Worm (Caenorhabditis elegans) whole organism, L1 larva: ENCODE data around the gene srh-137.

ENCODE experiments used
- C34B4.2 ChIP-seq: sonication (generic microtip); optimal IDR thresholded peaks from 2 replicates; lab custom pipeline; 2017; ENCODE audit warnings: mild to moderate bottlenecking, missing genetic modification characterization, missing compliant biosample characterization
- alr-1 ChIP-seq: fragments of 200-800 bp; sonication (Bioruptor generic); optimal IDR thresholded peaks from 2 replicates; lab custom pipeline; 2018; ENCODE audit warnings: borderline replicate concordance, mild to moderate bottlenecking, missing genetic modification characterization, missing compliant biosample characterization
- ceh-90 ChIP-seq: sonication (generic microtip); optimal IDR thresholded peaks from 2 replicates; lab custom pipeline; 2016; ENCODE audit warnings: missing genetic modification characterization, missing compliant biosample characterization
- ces-1 ChIP-seq: fragments of 150-350 bp; optimal IDR thresholded peaks from 2 replicates; lab custom pipeline; 2014; ENCODE audit warnings: missing biosample characterization, missing genetic modification reagents, missing genetic modification characterization
- dpl-1 ChIP-seq, 3 experiments: fragments of 150-350 bp in 2 of 3; sonication (generic microtip) in 1 of 3; optimal IDR thresholded peaks; 2 replicates each; lab custom pipeline; 2014 to 2017; ENCODE audit warnings: missing biosample characterization in 3 of 3, missing genetic modification characterization in 3 of 3, missing genetic modification reagents in 3 of 3
- dsc-1 ChIP-seq: sonication (generic microtip); optimal IDR thresholded peaks from 2 replicates; lab custom pipeline; 2016; ENCODE audit warnings: mild to moderate bottlenecking, missing genetic modification characterization, missing compliant biosample characterization
- egl-13 ChIP-seq: sonication (generic microtip); optimal IDR thresholded peaks from 2 replicates; lab custom pipeline; 2016; ENCODE audit warnings: missing genotype, missing genetic modification reagents, missing genetic modification characterization, missing compliant biosample characterization
- ets-5 ChIP-seq: fragments of 200-800 bp; sonication (Bioruptor generic); IDR thresholded peaks from 2 replicates; pipeline ENCODE4 v1.3.6; 2022; ENCODE audit warnings: missing genetic modification characterization, missing compliant biosample characterization
- fkh-10 ChIP-seq: sonication (generic microtip); optimal IDR thresholded peaks from 2 replicates; lab custom pipeline; 2017; ENCODE audit warnings: missing biosample characterization, missing genetic modification reagents, missing genetic modification characterization
- grh-1 ChIP-seq: fragments of 200-800 bp; sonication (Bioruptor generic); IDR thresholded peaks from 2 replicates; pipeline ENCODE4 v1.3.6; 2022; ENCODE audit warnings: missing genetic modification reagents, missing genetic modification characterization, missing compliant biosample characterization
- hlh-17 ChIP-seq: fragments of 200-800 bp; sonication (Bioruptor generic); optimal IDR thresholded peaks from 2 replicates; lab custom pipeline; 2018; ENCODE audit warnings: missing genetic modification characterization, mild to moderate bottlenecking, missing compliant biosample characterization, moderate library complexity, borderline replicate concordance
- hlh-4 ChIP-seq: sonication (generic microtip); optimal IDR thresholded peaks from 2 replicates; lab custom pipeline; 2016; ENCODE audit warnings: mild to moderate bottlenecking, missing genetic modification characterization, missing compliant biosample characterization
- irx-1 ChIP-seq: sonication (generic microtip); optimal IDR thresholded peaks from 2 replicates; lab custom pipeline; 2016; ENCODE audit warnings: missing genetic modification characterization, missing compliant biosample characterization
- isw-1 ChIP-seq: fragments of 200-800 bp; sonication (Bioruptor generic); IDR thresholded peaks from 2 replicates; pipeline ENCODE4 v1.3.6; 2022; ENCODE audit warnings: missing genetic modification characterization, missing compliant biosample characterization
- lin-13 ChIP-seq: fragments of 150-350 bp; optimal IDR thresholded peaks from 2 replicates; lab custom pipeline; 2014; ENCODE audit warnings: missing biosample characterization, missing genetic modification reagents, missing genetic modification characterization
- lin-14 ChIP-seq: fragments of 200-800 bp; sonication (Bioruptor generic); optimal IDR thresholded peaks from 2 replicates; lab custom pipeline; 2018; ENCODE audit warnings: mild to moderate bottlenecking, missing genetic modification characterization, moderate library complexity, missing compliant biosample characterization
- lin-35 ChIP-seq, 2 experiments: fragments of 150-350 bp; optimal IDR thresholded peaks; 2 replicates each; lab custom pipeline; 2014; ENCODE audit warnings: missing biosample characterization in 2 of 2, missing genetic modification characterization in 2 of 2, missing genetic modification reagents in 2 of 2
- lin-39 ChIP-seq: fragments of 150-350 bp; optimal IDR thresholded peaks from 2 replicates; lab custom pipeline; 2014; ENCODE audit warnings: missing biosample characterization, missing genetic modification reagents, missing genetic modification characterization
- lir-3 ChIP-seq: sonication (generic microtip); optimal IDR thresholded peaks from 2 replicates; lab custom pipeline; 2016; ENCODE audit warnings: mild to moderate bottlenecking, missing genetic modification characterization, moderate library complexity, missing compliant biosample characterization; ENCODE audit not compliant: poor library complexity
- lsy-2 ChIP-seq, 2 experiments: fragments of 150-350 bp; optimal IDR thresholded peaks; 2 replicates each; lab custom pipeline; 2014; ENCODE audit warnings: missing biosample characterization in 2 of 2, missing genetic modification characterization in 2 of 2
- mab-9 ChIP-seq: fragments of 200-800 bp; sonication (Bioruptor generic); IDR thresholded peaks from 2 replicates; pipeline ENCODE4 v1.3.6; 2022; ENCODE audit warnings: missing genetic modification reagents, missing genetic modification characterization, missing compliant biosample characterization
- mdl-1 ChIP-seq, 2 experiments: fragments of 150-350 bp; optimal IDR thresholded peaks; 2 replicates each; lab custom pipeline; 2014 to 2017; ENCODE audit warnings: missing biosample characterization in 2 of 2, missing genetic modification characterization in 2 of 2, inconsistent platforms in 1 of 2
- nhr-11 ChIP-seq: fragments of 150-350 bp; optimal IDR thresholded peaks from 2 replicates; lab custom pipeline; 2014; ENCODE audit warnings: missing biosample characterization, missing genetic modification characterization
- nhr-47 ChIP-seq: sonication (generic microtip); optimal IDR thresholded peaks from 2 replicates; lab custom pipeline; 2016; ENCODE audit warnings: mild to moderate bottlenecking, missing genetic modification characterization, moderate library complexity, missing compliant biosample characterization
- nhr-77 ChIP-seq: fragments of 150-350 bp; optimal IDR thresholded peaks from 2 replicates; lab custom pipeline; 2014; ENCODE audit warnings: missing biosample characterization, missing genetic modification characterization
- nhr-90 ChIP-seq: sonication (generic microtip); optimal IDR thresholded peaks from 2 replicates; lab custom pipeline; 2016; ENCODE audit warnings: mild to moderate bottlenecking, missing genetic modification characterization, missing compliant biosample characterization; ENCODE audit not compliant: poor library complexity
- pag-3 ChIP-seq: sonication (generic microtip); optimal IDR thresholded peaks from 2 replicates; lab custom pipeline; 2017; ENCODE audit warnings: missing genetic modification characterization, mild to moderate bottlenecking, missing compliant biosample characterization, antibody characterized with exemption, borderline replicate concordance; ENCODE audit not compliant: insufficient read depth
- pax-3 ChIP-seq: fragments of 200-800 bp; sonication (Bioruptor generic); optimal IDR thresholded peaks from 2 replicates; lab custom pipeline; 2018; ENCODE audit warnings: mild to moderate bottlenecking, missing genetic modification characterization, moderate library complexity, missing compliant biosample characterization
- pqm-1 ChIP-seq: sonication (generic microtip); optimal IDR thresholded peaks from 3 replicates; lab custom pipeline; 2017; ENCODE audit warnings: missing biosample characterization, missing genetic modification characterization
- rnt-1 ChIP-seq: sonication (generic microtip); optimal IDR thresholded peaks from 2 replicates; lab custom pipeline; 2016; ENCODE audit warnings: mild to moderate bottlenecking, missing genetic modification characterization, moderate library complexity, missing compliant biosample characterization
- sox-4 ChIP-seq: sonication (generic microtip); optimal IDR thresholded peaks from 2 replicates; lab custom pipeline; 2016; ENCODE audit warnings: missing genetic modification characterization, missing compliant biosample characterization
- sup-37 ChIP-seq: fragments of 200-800 bp; sonication (Bioruptor generic); optimal IDR thresholded peaks from 2 replicates; lab custom pipeline; 2018; ENCODE audit warnings: mild to moderate bottlenecking, missing genetic modification characterization, missing compliant biosample characterization
- swsn-7 ChIP-seq: sonication (generic microtip); optimal IDR thresholded peaks from 2 replicates; lab custom pipeline; 2016; ENCODE audit warnings: missing genetic modification characterization, missing compliant biosample characterization
- unc-130 ChIP-seq: fragments of 150-350 bp; optimal IDR thresholded peaks from 2 replicates; lab custom pipeline; 2017; ENCODE audit warnings: missing biosample characterization, missing genetic modification characterization, inconsistent platforms
- unc-86 ChIP-seq: sonication (generic microtip); optimal IDR thresholded peaks from 2 replicates; lab custom pipeline; 2016; ENCODE audit warnings: missing genetic modification characterization, missing compliant biosample characterization
- vab-15 ChIP-seq: sonication (generic microtip); optimal IDR thresholded peaks from 2 replicates; lab custom pipeline; 2017; ENCODE audit warnings: missing genotype, mild to moderate bottlenecking, missing genetic modification characterization, missing compliant biosample characterization
- zag-1 ChIP-seq: fragments of 150-350 bp; optimal IDR thresholded peaks from 2 replicates; lab custom pipeline; 2014; ENCODE audit warnings: missing biosample characterization, missing genetic modification characterization
- ztf-11 ChIP-seq, 2 experiments: sonication (generic microtip); optimal IDR thresholded peaks; 2 replicates each; lab custom pipeline; 2016 to 2017; ENCODE audit warnings: missing genetic modification characterization in 2 of 2, missing biosample characterization in 1 of 2, missing compliant biosample characterization in 1 of 2

srh-137 gene

DNA sequence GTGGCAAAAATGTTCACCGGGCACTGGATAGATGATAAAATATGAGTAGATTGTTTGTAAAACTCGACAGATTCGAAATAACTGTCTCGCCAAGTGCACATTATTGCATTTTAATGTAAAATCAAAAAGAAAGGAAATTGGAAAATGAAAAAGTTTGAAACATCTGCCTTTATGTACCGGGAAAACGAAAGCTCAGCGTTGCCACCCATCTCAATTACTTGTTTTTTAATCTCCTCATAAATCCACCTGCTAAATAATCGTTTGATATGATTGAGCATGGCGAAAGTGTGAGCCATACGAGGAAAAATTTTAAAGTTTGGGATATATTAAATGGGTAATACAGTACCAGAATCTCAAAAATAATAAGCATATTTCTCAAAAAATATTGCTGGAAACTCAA is at the start of gene srh-137:
srh-137 (minus strand) TSS at position 101 of the 400 bp plus-strand sequence.
- no peak for TF ChIP-seq ztf-11 (tag; optimal IDR thresholded peaks at IDR 0.05; lab: Kevin White, UChicago)
- no peak for TF ChIP-seq lin-39
- TF ChIP-seq pag-3 (tag; lab: Kevin White, UChicago) = no peak
- no peak for TF ChIP-seq nhr-11
- TF ChIP-seq nhr-47 (tag; lab: Kevin White, UChicago) = no peak
- no peak for TF ChIP-seq zag-1
- no peak for TF ChIP-seq hlh-17 (GFP tag; lab: Kevin White, UChicago)
- TF ChIP-seq sox-4 (tag; lab: Kevin White, UChicago) = no peak
- TF ChIP-seq dpl-1 (GFP tag; optimal IDR thresholded peaks at IDR 0.05; lab: Kevin White, UChicago) = no peak
- TF ChIP-seq pax-3 (tag; lab: Kevin White, UChicago) = no peak

ce11 chrV:16759937-16760336 is 43.5 kb upstream of the srh-137 start:
- peak; percentile 13 for TF ChIP-seq lin-14
- TF ChIP-seq nhr-11 = no peak
- no peak for TF ChIP-seq egl-13 (tag; lab: Kevin White, UChicago)
- no peak for TF ChIP-seq hlh-4
- TF ChIP-seq mdl-1 (tag; optimal IDR thresholded peaks at IDR 0.05; lab: Kevin White, UChicago) = no peak

DNA sequence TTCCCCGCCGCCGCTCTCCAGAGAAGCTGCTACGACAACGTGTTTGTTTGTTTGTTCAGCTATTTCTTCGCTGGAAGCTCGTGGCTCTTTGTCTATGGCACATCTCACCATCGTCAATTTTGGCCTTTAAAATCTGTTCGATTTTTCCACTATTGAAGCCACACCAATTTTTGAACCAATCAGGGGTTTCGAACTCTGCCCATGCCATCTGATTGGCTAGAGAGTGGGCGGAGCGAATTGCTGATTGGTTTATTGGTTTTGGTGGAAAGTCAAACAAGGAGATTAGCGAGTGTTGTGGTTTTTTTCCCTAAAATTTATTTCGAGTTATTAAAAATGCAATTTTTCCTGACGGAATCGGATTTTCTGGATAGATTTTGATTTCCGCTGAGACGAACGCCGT is 39.7 kb upstream of the srh-137 start:
- TF ChIP-seq ces-1 (no peak), dpl-1 (GFP tag; optimal IDR thresholded peaks at IDR 0.05; lab: Kevin White, UChicago) (no peak), nhr-90 (tag; lab: Kevin White, UChicago) (no peak), unc-130 (no peak), ceh-90 (tag; lab: Kevin White, UChicago) (no peak), mab-9 (GFP tag; lab: Robert Waterston, UW) (no peak), dsc-1 (tag; lab: Kevin White, UChicago) (no peak), sox-4 (tag; lab: Kevin White, UChicago) (no peak), rnt-1 (tag; lab: Kevin White, UChicago) (no peak)

DNA sequence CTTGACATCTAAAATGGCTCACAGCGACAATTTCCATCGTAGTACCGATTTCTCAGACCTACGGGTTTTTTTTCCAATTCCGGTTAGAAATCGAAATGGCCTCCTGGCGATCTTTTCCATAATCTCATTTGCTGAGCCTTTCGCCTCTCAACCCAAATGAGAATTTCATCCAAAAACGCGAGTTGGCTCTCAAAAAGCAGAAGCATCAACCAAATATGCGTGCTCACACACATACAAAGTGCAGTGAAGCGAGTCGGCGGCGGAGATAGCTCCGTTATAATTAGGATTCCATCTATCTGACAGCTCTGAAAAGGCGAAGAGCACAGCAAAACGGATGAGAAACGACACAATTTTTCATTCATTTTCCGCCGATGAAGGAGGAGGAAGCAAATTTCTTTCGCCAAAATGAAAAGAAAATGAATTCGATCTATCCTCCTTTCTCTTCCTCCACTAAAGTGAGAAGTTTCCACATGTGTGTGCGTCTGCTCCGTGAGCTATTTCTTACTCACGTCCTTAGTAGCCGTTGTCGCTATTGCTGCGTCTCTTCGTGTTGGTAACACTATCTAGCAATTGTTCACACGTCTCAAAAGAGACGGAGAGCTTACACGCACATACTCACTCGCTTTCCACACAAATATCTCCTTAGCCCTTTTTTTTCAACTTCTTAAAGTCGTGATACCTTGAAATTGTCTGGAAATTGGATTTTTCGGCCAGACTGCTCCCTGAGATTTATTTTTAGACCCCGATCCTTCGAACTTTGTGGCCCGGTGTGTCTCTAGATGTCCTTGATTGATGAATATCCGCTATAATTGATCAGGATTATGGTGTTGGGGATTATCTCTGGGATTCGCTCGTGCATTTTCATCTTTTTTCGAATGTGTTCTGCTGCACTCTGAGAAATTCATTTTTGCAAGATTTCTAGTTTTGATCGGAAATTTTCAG is 35.9 kb upstream of the srh-137 start:
- TF ChIP-seq rnt-1 (tag; lab: Kevin White, UChicago) (no peak), dpl-1 (GFP tag; optimal IDR thresholded peaks at IDR 0.05; lab: Kevin White, UChicago) (no peak), mab-9 (GFP tag; lab: Robert Waterston, UW) (no peak), sox-4 (tag; lab: Kevin White, UChicago) (no peak), lin-13 (no peak), egl-13 (tag; lab: Kevin White, UChicago) (no peak), nhr-47 (tag; lab: Kevin White, UChicago) (peak; percentile 14), fkh-10 (GFP tag; lab: Kevin White, UChicago) (peak; percentile 42), C34B4.2 (tag; lab: Kevin White, UChicago) (no peak), sup-37 (GFP tag; lab: Kevin White, UChicago) (no peak), isw-1 (no peak), dsc-1 (tag; lab: Kevin White, UChicago) (peak; percentile 64), ets-5 (GFP tag; lab: Robert Waterston, UW) (no peak), grh-1 (GFP tag; lab: Robert Waterston, UW) (no peak), ceh-90 (tag; lab: Kevin White, UChicago) (no peak), lsy-2 (tag; optimal IDR thresholded peaks at IDR 0.05; lab: Kevin White, UChicago) (no peak), lin-35 (GFP tag; optimal IDR thresholded peaks at IDR 0.05; lab: Kevin White, UChicago) (peak in 1 of 2 experiments; percentile 0), pqm-1 (tag; lab: Kevin White, UChicago) (no peak), lin-14 (peak; percentile 63), irx-1 (tag; lab: Kevin White, UChicago) (no peak), lir-3 (no peak), unc-86 (peak; percentile 1), swsn-7 (no peak), nhr-90 (tag; lab: Kevin White, UChicago) (no peak), nhr-77 (no peak), vab-15 (no peak), alr-1 (tag; lab: Kevin White, UChicago) (no peak)
